Fruit fly (Drosophila melanogaster): ENCODE results near the gene CG17776.
A peak's percentile ranks its signal among the peaks of the same experiment; 100 is the strongest.

Gene CG17776

dm6 chrX:2141159-2141853 is 43.2 kb upstream of the CG17776 start, which contains the start of gene D2hgdh (continued):
- TF ChIP-seq mld (GFP tag; IDR thresholded peaks at IDR 0.05; ENCODE audit: partially characterized antibody), result no peak
- TF ChIP-seq CG42726 (GFP tag; IDR thresholded peaks at IDR 0.05; ENCODE audit: partially characterized antibody), result no peak
- TF ChIP-seq D19A (tag; optimal IDR thresholded peaks at IDR 0.05), result no peak
- TF ChIP-seq Ptx1 (GFP tag; IDR thresholded peaks at IDR 0.05), result 0 out of 2 replicates have a peak, but pooled peaks have one; percentile 10
- TF ChIP-seq gem (tag; optimal IDR thresholded peaks at IDR 0.05), result peak; percentile 30
- TF ChIP-seq sens (GFP tag), result peak; percentile 62
- peak; percentile 69 for TF ChIP-seq CG3163 (GFP tag; optimal IDR thresholded peaks at IDR 0.05)
- TF ChIP-seq gfzf (GFP tag; optimal IDR thresholded peaks at IDR 0.05), result no peak
- TF ChIP-seq B-H2 (GFP tag; optimal IDR thresholded peaks at IDR 0.05), result no peak
- peak; percentile 37 for TF ChIP-seq grau (tag; optimal IDR thresholded peaks at IDR 0.05)
- no peak for TF ChIP-seq Gug (GFP tag; IDR thresholded peaks at IDR 0.05)
- peak; percentile 11; the same call in 1 of the 3 replicates for TF ChIP-seq dysf (GFP tag; IDR thresholded peaks at IDR 0.05)
- TF ChIP-seq slbo (GFP tag; IDR thresholded peaks at IDR 0.05), result peak; percentile 49
- TF ChIP-seq CG13296 (GFP tag; optimal IDR thresholded peaks at IDR 0.05), result peak; percentile 2
- TF ChIP-seq CG11560 (tag; IDR thresholded peaks at IDR 0.05), result no peak
- TF ChIP-seq lab (GFP tag; optimal IDR thresholded peaks at IDR 0.05), result peak; percentile 38
- TF ChIP-seq Sox100B (GFP tag; optimal IDR thresholded peaks at IDR 0.05), result no peak
- TF ChIP-seq Rfx (GFP tag; IDR thresholded peaks at IDR 0.05), result peak; percentile 60
- peak; percentile 71; the same call in 1 of the 4 replicates for TF ChIP-seq chinmo (GFP tag; IDR thresholded peaks at IDR 0.05; ENCODE audit: partially characterized antibody)
- TF ChIP-seq pan (optimal IDR thresholded peaks at IDR 0.05), result no peak
- TF ChIP-seq pan (GFP tag; optimal IDR thresholded peaks at IDR 0.05 in 1 of 2, IDR thresholded peaks at IDR 0.05 in 1 of 2), result peak in 1 of 2 experiments; percentile 24
- TF ChIP-seq D19B (GFP tag; optimal IDR thresholded peaks at IDR 0.05), result peak; percentile 28
- TF ChIP-seq CG4820 (GFP tag; optimal IDR thresholded peaks at IDR 0.05), result no peak

dm6 chrX:2141854-2142216 is 42.7 kb upstream of the CG17776 start:
- TF ChIP-seq CG11723 (GFP tag; optimal IDR thresholded peaks at IDR 0.05) (peak; percentile 48), sna (GFP tag; IDR thresholded peaks at IDR 0.05; ENCODE audit: partially characterized antibody) (no peak), croc (GFP tag; conservative IDR thresholded peaks at IDR 0.05) (no peak), hbn (GFP tag; IDR thresholded peaks at IDR 0.05; ENCODE audit: partially characterized antibody) (no peak), toy (GFP tag; IDR thresholded peaks at IDR 0.05) (no peak), CG6791 (GFP tag; IDR thresholded peaks at IDR 0.05; ENCODE audit: partially characterized antibody) (no peak), grn (GFP tag; optimal IDR thresholded peaks at IDR 0.05) (peak; percentile 72), z (GFP tag; IDR thresholded peaks at IDR 0.05) (peak; percentile 37; the same call in 1 of the 3 replicates), CG7357 (GFP tag; IDR thresholded peaks at IDR 0.05) (no peak), zen (tag; optimal IDR thresholded peaks at IDR 0.05) (no peak), CG3065 (GFP tag; optimal IDR thresholded peaks at IDR 0.05) (no peak), CG33557 (GFP tag; optimal IDR thresholded peaks at IDR 0.05) (no peak), her (GFP tag; optimal IDR thresholded peaks at IDR 0.05) (peak; percentile 4), jing (GFP tag; optimal IDR thresholded peaks at IDR 0.05) (no peak), CG4328 (GFP tag; optimal IDR thresholded peaks at IDR 0.05) (peak; percentile 2), CG14667 (GFP tag; IDR thresholded peaks at IDR 0.05) (no peak), Lim3 (GFP tag; IDR thresholded peaks at IDR 0.05) (no peak), fru (optimal IDR thresholded peaks at IDR 0.05) (no peak), al (GFP tag; IDR thresholded peaks at IDR 0.05) (peak; percentile 26; the same call in 1 of the 2 replicates), Oli (tag; optimal IDR thresholded peaks at IDR 0.05) (peak; percentile 45), hb (GFP tag; IDR thresholded peaks at IDR 0.05; ENCODE audit: partially characterized antibody) (no peak), nerfin-2 (GFP tag; IDR thresholded peaks at IDR 0.05; ENCODE audit: partially characterized antibody) (no peak), ci (GFP tag; IDR thresholded peaks at IDR 0.05) (peak; percentile 80), ind (GFP tag; optimal IDR thresholded peaks at IDR 0.05) (peak; percentile 50), otp (GFP tag; IDR thresholded peaks at IDR 0.05) (0 out of 3 replicates have a peak, but pooled peaks have one; percentile 35), mld (GFP tag; IDR thresholded peaks at IDR 0.05; ENCODE audit: partially characterized antibody) (no peak), CG15073 (GFP tag; optimal IDR thresholded peaks at IDR 0.05) (no peak), pita (GFP tag; optimal IDR thresholded peaks at IDR 0.05) (no peak), CG32767 (GFP tag; IDR thresholded peaks at IDR 0.05) (no peak)
